Fruit fly (Drosophila melanogaster) whole organism, embryonic: Measurements from ENCODE around the gene MED14.

ENCODE experiments used
- CG10431 ChIP-seq: fragments of 200-800 bp; sonication (Bioruptor generic); optimal IDR thresholded peaks from 3 replicates; lab custom pipeline; 2018; ENCODE audit warnings: missing biosample characterization, mild to moderate bottlenecking, missing genetic modification characterization
- CG10543 ChIP-seq: fragments of 200-800 bp; sonication (Bioruptor generic); optimal IDR thresholded peaks from 3 replicates; lab custom pipeline; 2017; ENCODE audit warnings: missing biosample characterization, mild to moderate bottlenecking, missing genetic modification characterization, moderate library complexity
- CG11398 ChIP-seq: fragments of 200-800 bp; sonication (Bioruptor generic); optimal IDR thresholded peaks from 2 replicates; lab custom pipeline; 2016; ENCODE audit warnings: missing biosample characterization, missing genetic modification characterization
- CG11504 ChIP-seq: fragments of 200-800 bp; sonication (Bioruptor generic); optimal IDR thresholded peaks from 3 replicates; lab custom pipeline; 2019; ENCODE audit warnings: missing biosample characterization, mild to moderate bottlenecking, missing genetic modification characterization, moderate library complexity
- CG11560 ChIP-seq: fragments of 200-800 bp; sonication (Bioruptor generic); IDR thresholded peaks from 3 replicates; pipeline ENCODE4 v1.3.6; 2022; ENCODE audit warnings: missing biosample characterization, missing genetic modification characterization
- CG12219 ChIP-seq: fragments of 200-800 bp; sonication (Bioruptor generic); optimal IDR thresholded peaks from 3 replicates; lab custom pipeline; 2018; ENCODE audit warnings: missing biosample characterization, mild to moderate bottlenecking, missing genetic modification characterization
- CG13287 ChIP-seq: fragments of 200-800 bp; sonication (Bioruptor generic); IDR thresholded peaks from 2 replicates; pipeline ENCODE4 v1.3.6; 2022; ENCODE audit warnings: missing biosample characterization, missing genetic modification characterization; ENCODE audit not compliant: partially characterized antibody
- CG14050 ChIP-seq: fragments of 200-800 bp; sonication (Bioruptor generic); IDR thresholded peaks from 3 replicates; pipeline ENCODE4 v1.3.6; 2022; ENCODE audit warnings: missing biosample characterization, missing genetic modification characterization
- CG14667 ChIP-seq: fragments of 200-800 bp; sonication (Bioruptor generic); IDR thresholded peaks from 2 replicates; pipeline ENCODE4 v1.3.6; 2022; ENCODE audit warnings: missing biosample characterization, missing genetic modification characterization
- CG17612 ChIP-seq: fragments of 200-800 bp; sonication (Bioruptor generic); IDR thresholded peaks from 2 replicates; pipeline ENCODE4 v1.3.6; 2022; ENCODE audit warnings: missing biosample characterization, missing genetic modification characterization
- CG2889 ChIP-seq: fragments of 200-800 bp; sonication (Bioruptor generic); IDR thresholded peaks from 3 replicates; pipeline ENCODE4 v1.3.6; 2022; ENCODE audit warnings: missing biosample characterization, missing genetic modification characterization
- CG3065 ChIP-seq: fragments of 200-800 bp; sonication (Bioruptor generic); optimal IDR thresholded peaks from 2 replicates; lab custom pipeline; 2016; ENCODE audit warnings: missing biosample characterization, missing genetic modification characterization
- CG3847 ChIP-seq: fragments of 200-800 bp; sonication (Bioruptor generic); IDR thresholded peaks from 2 replicates; pipeline ENCODE4 v1.3.6; 2022; ENCODE audit warnings: missing biosample characterization, missing genetic modification characterization
- CG6854 ChIP-seq: fragments of 200-800 bp; sonication (Bioruptor generic); optimal IDR thresholded peaks from 3 replicates; lab custom pipeline; 2017; ENCODE audit warnings: missing biosample characterization, mild to moderate bottlenecking, missing genetic modification characterization
- CG7839 ChIP-seq: fragments of 200-800 bp; sonication (Bioruptor generic); optimal IDR thresholded peaks from 3 replicates; lab custom pipeline; 2018; ENCODE audit warnings: missing biosample characterization, mild to moderate bottlenecking, missing genetic modification characterization, moderate library complexity
- CG8281 ChIP-seq: fragments of 200-800 bp; sonication (Bioruptor generic); optimal IDR thresholded peaks from 2 replicates; lab custom pipeline; 2018; ENCODE audit warnings: missing biosample characterization, mild to moderate bottlenecking, missing genetic modification characterization, moderate library complexity
- CG8944 ChIP-seq: fragments of 200-800 bp; sonication (Bioruptor generic); optimal IDR thresholded peaks from 3 replicates; lab custom pipeline; 2016; ENCODE audit warnings: missing biosample characterization, missing genetic modification characterization
- CHES-1-like ChIP-seq: fragments of 200-800 bp; sonication (Bioruptor generic); optimal IDR thresholded peaks from 2 replicates; lab custom pipeline; 2016; ENCODE audit warnings: missing biosample characterization, missing genetic modification characterization
- CTCF ChIP-seq: fragments of 200-800 bp; sonication (Bioruptor generic); optimal IDR thresholded peaks from 2 replicates; lab custom pipeline; 2017; ENCODE audit warnings: missing biosample characterization, mild to moderate bottlenecking, missing genetic modification characterization, moderate library complexity
- Doc2 ChIP-seq: fragments of 200-800 bp; sonication (Bioruptor generic); IDR thresholded peaks from 2 replicates; pipeline ENCODE4 v1.3.6; 2022; ENCODE audit warnings: missing biosample characterization, missing genetic modification characterization
- Dp ChIP-seq: fragments of 200-800 bp; sonication (Bioruptor generic); optimal IDR thresholded peaks from 2 replicates; lab custom pipeline; 2018; ENCODE audit warnings: missing biosample characterization, mild to moderate bottlenecking, missing genetic modification characterization, moderate library complexity
- E2f1 ChIP-seq: fragments of 200-800 bp; sonication (Bioruptor generic); IDR thresholded peaks from 2 replicates; pipeline ENCODE4 v1.3.6; 2022; ENCODE audit warnings: missing biosample characterization, missing genetic modification characterization
- ERR ChIP-seq: fragments of 200-800 bp; sonication (Bioruptor generic); optimal IDR thresholded peaks from 2 replicates; lab custom pipeline; 2016; ENCODE audit warnings: missing biosample characterization, missing genetic modification characterization
- Ets97D ChIP-seq: fragments of 200-800 bp; sonication (Bioruptor generic); optimal IDR thresholded peaks from 3 replicates; lab custom pipeline; 2016; ENCODE audit warnings: missing biosample characterization, missing genetic modification characterization
- HLH54F ChIP-seq: fragments of 200-800 bp; sonication (Bioruptor generic); optimal IDR thresholded peaks from 3 replicates; lab custom pipeline; 2016; ENCODE audit warnings: missing biosample characterization, missing genetic modification characterization
- Oaz ChIP-seq: fragments of 200-800 bp; sonication (Bioruptor generic); IDR thresholded peaks from 2 replicates; pipeline ENCODE4 v1.3.6; 2022; ENCODE audit warnings: missing biosample characterization, missing genetic modification characterization
- Optix ChIP-seq: fragments of 200-800 bp; sonication (Bioruptor generic); IDR thresholded peaks from 3 replicates; pipeline ENCODE4 v1.3.6; 2022; ENCODE audit warnings: missing biosample characterization, missing genetic modification characterization
- Sin3A ChIP-seq: fragments of >200 bp; optimal IDR thresholded peaks from 2 replicates; lab custom pipeline; 2018
- Sox102F ChIP-seq: fragments of 200-800 bp; sonication (Bioruptor generic); optimal IDR thresholded peaks from 2 replicates; lab custom pipeline; 2018; ENCODE audit warnings: missing biosample characterization, mild to moderate bottlenecking, missing genetic modification characterization, moderate library complexity
- Usf ChIP-seq: fragments of 200-800 bp; sonication (Bioruptor generic); optimal IDR thresholded peaks from 2 replicates; lab custom pipeline; 2017; ENCODE audit warnings: missing genotype, missing biosample characterization, missing genetic modification characterization
- Xbp1 ChIP-seq: fragments of 200-800 bp; sonication (Bioruptor generic); optimal IDR thresholded peaks from 3 replicates; lab custom pipeline; 2016; ENCODE audit warnings: missing biosample characterization, mild to moderate bottlenecking, missing genetic modification characterization
- Xrp1 ChIP-seq: fragments of 200-800 bp; sonication (Bioruptor generic); IDR thresholded peaks from 2 replicates; pipeline ENCODE4 v1.3.6; 2022; ENCODE audit warnings: missing biosample characterization, missing genetic modification characterization
- ab ChIP-seq: fragments of 200-800 bp; sonication (Bioruptor generic); optimal IDR thresholded peaks from 2 replicates; lab custom pipeline; 2016; ENCODE audit warnings: missing biosample characterization, missing genetic modification characterization
- ac ChIP-seq: fragments of 200-800 bp; sonication (Bioruptor generic); optimal IDR thresholded peaks from 3 replicates; lab custom pipeline; 2017; ENCODE audit warnings: missing biosample characterization, mild to moderate bottlenecking, missing genetic modification characterization
- al ChIP-seq: fragments of 200-800 bp; sonication (Bioruptor generic); IDR thresholded peaks from 2 replicates; pipeline ENCODE4 v1.3.6; 2022; ENCODE audit warnings: missing biosample characterization, missing genetic modification characterization
- cas ChIP-seq: fragments of 200-800 bp; sonication (Bioruptor generic); IDR thresholded peaks from 2 replicates; pipeline ENCODE4 v1.3.6; 2022; ENCODE audit warnings: missing biosample characterization, missing genetic modification characterization
- caup ChIP-seq: fragments of 200-800 bp; sonication (Bioruptor generic); optimal IDR thresholded peaks from 3 replicates; lab custom pipeline; 2017; ENCODE audit warnings: missing biosample characterization, mild to moderate bottlenecking, missing genetic modification characterization, moderate library complexity; ENCODE audit not compliant: severe bottlenecking
- danr ChIP-seq: fragments of 200-800 bp; sonication (Bioruptor generic); IDR thresholded peaks from 2 replicates; pipeline ENCODE4 v1.3.6; 2022; ENCODE audit warnings: missing biosample characterization, missing genetic modification characterization
- exex ChIP-seq: fragments of 200-800 bp; sonication (Bioruptor generic); optimal IDR thresholded peaks from 4 replicates; lab custom pipeline; 2018; ENCODE audit warnings: missing biosample characterization, mild to moderate bottlenecking, missing genetic modification characterization, moderate library complexity
- fu2 ChIP-seq: fragments of 200-800 bp; sonication (Bioruptor generic); optimal IDR thresholded peaks from 2 replicates; lab custom pipeline; 2016; ENCODE audit warnings: missing biosample characterization, missing genetic modification characterization
- gt ChIP-seq: fragments of 200-800 bp; sonication (Bioruptor generic); IDR thresholded peaks from 2 replicates; pipeline ENCODE4 v1.3.6; 2022; ENCODE audit warnings: missing biosample characterization, missing genetic modification characterization
- lilli ChIP-seq: fragments of 200-800 bp; sonication (Bioruptor generic); optimal IDR thresholded peaks from 3 replicates; lab custom pipeline; 2016; ENCODE audit warnings: missing biosample characterization, missing genetic modification characterization
- lov ChIP-seq, 2 experiments: fragments of 200-800 bp in 1 of 2; fragments of >200 bp in 1 of 2; sonication (Bioruptor generic) in 1 of 2; IDR thresholded peaks in 1 of 2; optimal IDR thresholded peaks in 1 of 2; 2 replicates in 1 of 2; 3 replicates in 1 of 2; pipeline versions ENCODE4 v1.3.6 to Lab custom; 2017 to 2022; ENCODE audit warnings: missing biosample characterization in 1 of 2, missing genetic modification characterization in 1 of 2
- maf-S ChIP-seq: fragments of 200-800 bp; sonication (Bioruptor generic); optimal IDR thresholded peaks from 2 replicates; lab custom pipeline; 2016; ENCODE audit warnings: missing biosample characterization, missing genetic modification characterization
- mam ChIP-seq: fragments of 200-800 bp; sonication (Bioruptor generic); optimal IDR thresholded peaks from 3 replicates; lab custom pipeline; 2016; ENCODE audit warnings: missing biosample characterization, missing genetic modification characterization
- nau ChIP-seq: fragments of 200-800 bp; sonication (Bioruptor generic); optimal IDR thresholded peaks from 3 replicates; lab custom pipeline; 2017; ENCODE audit warnings: missing biosample characterization, mild to moderate bottlenecking, missing genetic modification characterization, missing genetic modification reagents
- onecut ChIP-seq: fragments of 200-800 bp; sonication (Bioruptor generic); IDR thresholded peaks from 2 replicates; pipeline ENCODE4 v1.3.6; 2022; ENCODE audit warnings: missing biosample characterization, missing genetic modification characterization
- rib ChIP-seq: fragments of 200-800 bp; sonication (Bioruptor generic); IDR thresholded peaks from 2 replicates; pipeline ENCODE4 v1.3.6; 2022; ENCODE audit warnings: missing biosample characterization, missing genetic modification characterization
- run ChIP-seq: fragments of 200-800 bp; sonication (Bioruptor generic); optimal IDR thresholded peaks from 3 replicates; lab custom pipeline; 2018; ENCODE audit warnings: missing biosample characterization, mild to moderate bottlenecking, missing genetic modification characterization
- seq ChIP-seq: fragments of 200-800 bp; sonication (Bioruptor generic); IDR thresholded peaks from 2 replicates; pipeline ENCODE4 v1.3.6; 2022; ENCODE audit warnings: missing biosample characterization, missing genetic modification characterization
- sr ChIP-seq: fragments of 200-800 bp; sonication (Bioruptor generic); IDR thresholded peaks from 3 replicates; pipeline ENCODE4 v1.3.6; 2022; ENCODE audit warnings: missing biosample characterization, missing genetic modification characterization

The MED14 gene

dm6 chr3L:563002-563627, 29.9 kb upstream of the MED14 start (continued):
- peak; percentile 53; the same call in 1 of the 2 replicates for TF ChIP-seq CG17612
- no peak for TF ChIP-seq nau (GFP tag; lab: Kevin White, UChicago)
- TF ChIP-seq mam = peak; percentile 24
- no peak for TF ChIP-seq CG13287 (GFP tag; lab: Robert Waterston, UW)
- no peak for TF ChIP-seq CHES-1-like (GFP tag; lab: Kevin White, UChicago)
- peak; percentile 13 for TF ChIP-seq CG8281 (tag; lab: Kevin White, UChicago)
- TF ChIP-seq Sin3A (lab: Kevin White, UChicago) = no peak
- TF ChIP-seq ERR (GFP tag; lab: Kevin White, UChicago) = peak; percentile 37
- no peak for TF ChIP-seq maf-S (GFP tag; lab: Kevin White, UChicago)
- TF ChIP-seq sr (GFP tag; lab: Robert Waterston, UW) = peak; percentile 40; the same call in 1 of the 3 replicates
- no peak for TF ChIP-seq CG10543
- no peak for TF ChIP-seq Oaz
- no peak for TF ChIP-seq CG11560 (tag; lab: Robert Waterston, UW)
- peak; percentile 67 for TF ChIP-seq CG7839 (tag; lab: Kevin White, UChicago)
- no peak for TF ChIP-seq danr (GFP tag; lab: Robert Waterston, UW)
- no peak for TF ChIP-seq CG2889 (GFP tag; lab: Robert Waterston, UW)
- TF ChIP-seq CG3847 = no peak
- TF ChIP-seq seq = peak; percentile 63; the same call in 1 of the 2 replicates
- peak; percentile 60 for TF ChIP-seq E2f1 (GFP tag; lab: Robert Waterston, UW)
- no peak for TF ChIP-seq Ets97D (GFP tag; lab: Kevin White, UChicago)
- TF ChIP-seq CTCF (GFP tag; lab: Kevin White, UChicago) = peak; percentile 41
- no peak for TF ChIP-seq HLH54F (GFP tag; lab: Kevin White, UChicago)
- TF ChIP-seq al = 0 out of 2 replicates have a peak, but pooled peaks have one; percentile 25
- peak; percentile 76 for TF ChIP-seq CG11504 (tag; lab: Kevin White, UChicago)
- TF ChIP-seq rib (GFP tag; lab: Robert Waterston, UW) = no peak
- TF ChIP-seq cas = no peak
- TF ChIP-seq lilli (GFP tag; lab: Kevin White, UChicago) = peak; percentile 31
- TF ChIP-seq ab (GFP tag; lab: Kevin White, UChicago) = no peak
- no peak for TF ChIP-seq CG8944 (GFP tag; lab: Kevin White, UChicago)
- TF ChIP-seq Dp (GFP tag; lab: Kevin White, UChicago) = no peak
- TF ChIP-seq CG10431 (GFP tag; lab: Kevin White, UChicago) = no peak
- peak; percentile 82 for TF ChIP-seq Sox102F (GFP tag; lab: Kevin White, UChicago)
- peak; percentile 85 for TF ChIP-seq Xrp1 (GFP tag; lab: Robert Waterston, UW)
- no peak for TF ChIP-seq lov (optimal IDR thresholded peaks at IDR 0.05; lab: Kevin White, UChicago)
- no peak for TF ChIP-seq lov (GFP tag; IDR thresholded peaks at IDR 0.05; lab: Robert Waterston, UW)
- TF ChIP-seq fu2 (GFP tag; lab: Kevin White, UChicago) = no peak
- TF ChIP-seq CG3065 (GFP tag; lab: Kevin White, UChicago) = no peak
- TF ChIP-seq ac (GFP tag; lab: Kevin White, UChicago) = no peak
- TF ChIP-seq Xbp1 (GFP tag; lab: Kevin White, UChicago) = peak; percentile 63
- TF ChIP-seq CG14050 = 0 out of 3 replicates have a peak, but pooled peaks have one; percentile 30
- no peak for TF ChIP-seq CG11398 (GFP tag; lab: Kevin White, UChicago)
- peak; percentile 1 for TF ChIP-seq exex (tag; lab: Kevin White, UChicago)
- TF ChIP-seq onecut (GFP tag; lab: Robert Waterston, UW) = peak; percentile 43; the same call in 1 of the 2 replicates
- TF ChIP-seq caup (GFP tag; lab: Kevin White, UChicago) = peak; percentile 61
- no peak for TF ChIP-seq Doc2 (GFP tag; lab: Robert Waterston, UW)
- TF ChIP-seq Optix (GFP tag; lab: Robert Waterston, UW) = peak; percentile 56; the same call in 1 of the 3 replicates
- no peak for TF ChIP-seq Usf
- no peak for TF ChIP-seq CG6854 (GFP tag; lab: Kevin White, UChicago)
- peak; percentile 64 for TF ChIP-seq CG12219 (GFP tag; lab: Kevin White, UChicago)
- TF ChIP-seq gt (GFP tag; lab: Robert Waterston, UW) = no peak
- TF ChIP-seq run (tag; lab: Kevin White, UChicago) = peak; percentile 58
- TF ChIP-seq CG14667 (GFP tag; lab: Robert Waterston, UW) = peak; percentile 62; the same call in 1 of the 2 replicates
